Fruit fly (Drosophila melanogaster) whole organism, embryonic: ENCODE results near the gene Rbcn-3B.

Experiments used
- BtbVII ChIP-seq: fragments of 200-800 bp; sonication (Bioruptor generic); optimal IDR thresholded peaks from 3 replicates; lab custom pipeline; 2017; ENCODE audit warnings: missing biosample characterization, mild to moderate bottlenecking, missing genetic modification characterization
- CG10274 ChIP-seq: fragments of 200-800 bp; sonication (Bioruptor generic); optimal IDR thresholded peaks from 3 replicates; lab custom pipeline; 2017; ENCODE audit warnings: missing biosample characterization, mild to moderate bottlenecking, missing genetic modification characterization
- CG11085 ChIP-seq: fragments of 200-800 bp; sonication (Bioruptor generic); IDR thresholded peaks from 2 replicates; pipeline ENCODE4 v1.3.6; 2022; ENCODE audit warnings: missing biosample characterization, missing genetic modification characterization
- CG11696 ChIP-seq: fragments of 200-800 bp; sonication (Bioruptor generic); IDR thresholded peaks from 2 replicates; pipeline ENCODE4 v1.3.6; 2022; ENCODE audit warnings: missing biosample characterization, missing genetic modification characterization
- CG12299 ChIP-seq: fragments of 200-800 bp; sonication (Bioruptor generic); optimal IDR thresholded peaks from 2 replicates; lab custom pipeline; 2018; ENCODE audit warnings: missing biosample characterization, mild to moderate bottlenecking, missing genetic modification characterization
- CG15696 ChIP-seq: fragments of 200-800 bp; sonication (Bioruptor generic); optimal IDR thresholded peaks from 2 replicates; lab custom pipeline; 2019; ENCODE audit warnings: missing biosample characterization, mild to moderate bottlenecking, missing genetic modification characterization, moderate library complexity
- CG18011 ChIP-seq: fragments of 200-800 bp; sonication (Bioruptor generic); optimal IDR thresholded peaks from 2 replicates; lab custom pipeline; 2017; ENCODE audit warnings: missing biosample characterization, missing genetic modification characterization, mild to moderate bottlenecking, moderate library complexity, missing genotype
- CG2889 ChIP-seq: fragments of 200-800 bp; sonication (Bioruptor generic); IDR thresholded peaks from 3 replicates; pipeline ENCODE4 v1.3.6; 2022; ENCODE audit warnings: missing biosample characterization, missing genetic modification characterization
- CG30020 ChIP-seq: fragments of 200-800 bp; optimal IDR thresholded peaks from 2 replicates; lab custom pipeline; 2019; ENCODE audit warnings: missing biosample characterization, mild to moderate bottlenecking, missing genetic modification characterization, moderate library complexity
- CG32767 ChIP-seq: fragments of 200-800 bp; sonication (Bioruptor generic); IDR thresholded peaks from 2 replicates; pipeline ENCODE4 v1.3.6; 2022; ENCODE audit warnings: missing biosample characterization, missing genetic modification characterization
- CG3847 ChIP-seq: fragments of 200-800 bp; sonication (Bioruptor generic); IDR thresholded peaks from 2 replicates; pipeline ENCODE4 v1.3.6; 2022; ENCODE audit warnings: missing biosample characterization, missing genetic modification characterization
- CG4360 ChIP-seq: fragments of 200-800 bp; sonication (Bioruptor generic); IDR thresholded peaks from 2 replicates; pipeline ENCODE4 v1.3.6; 2022; ENCODE audit warnings: missing biosample characterization, missing genetic modification characterization
- CG6689 ChIP-seq: fragments of 200-800 bp; sonication (Bioruptor generic); IDR thresholded peaks from 2 replicates; pipeline ENCODE4 v1.3.6; 2022; ENCODE audit warnings: missing biosample characterization, missing genetic modification characterization
- CG6791 ChIP-seq: fragments of 200-800 bp; sonication (Bioruptor generic); IDR thresholded peaks from 3 replicates; pipeline ENCODE4 v1.3.6; 2022; ENCODE audit warnings: missing biosample characterization, missing genetic modification characterization; ENCODE audit not compliant: partially characterized antibody
- CkIIα-i1 ChIP-seq: fragments of 200-800 bp; sonication (Bioruptor generic); IDR thresholded peaks from 2 replicates; pipeline ENCODE4 v1.3.6; 2022; ENCODE audit warnings: missing biosample characterization, missing genetic modification characterization
- Dip3 ChIP-seq: fragments of 200-800 bp; sonication (Bioruptor generic); optimal IDR thresholded peaks from 3 replicates; lab custom pipeline; 2016; ENCODE audit warnings: missing biosample characterization, missing genetic modification characterization
- Gsc ChIP-seq: fragments of 200-800 bp; sonication (Bioruptor generic); IDR thresholded peaks from 2 replicates; pipeline ENCODE4 v1.3.6; 2022; ENCODE audit warnings: missing biosample characterization, missing genetic modification characterization
- HHEX ChIP-seq: fragments of 200-800 bp; sonication (Bioruptor generic); optimal IDR thresholded peaks from 3 replicates; lab custom pipeline; 2017; ENCODE audit warnings: missing biosample characterization, mild to moderate bottlenecking, missing genetic modification characterization, missing genetic modification reagents
- Nf-YA ChIP-seq: fragments of 200-800 bp; sonication (Bioruptor generic); IDR thresholded peaks from 2 replicates; pipeline ENCODE4 v1.3.6; 2022; ENCODE audit warnings: missing biosample characterization, missing genetic modification characterization
- Opbp ChIP-seq: fragments of 200-800 bp; sonication (Bioruptor generic); IDR thresholded peaks from 3 replicates; pipeline ENCODE4 v1.3.6; 2022; ENCODE audit warnings: missing biosample characterization, missing genetic modification characterization; ENCODE audit not compliant: partially characterized antibody
- Ravus ChIP-seq: fragments of 200-800 bp; sonication (Bioruptor generic); IDR thresholded peaks from 2 replicates; pipeline ENCODE4 v1.3.6; 2022; ENCODE audit warnings: missing biosample characterization, missing genetic modification characterization
- Rx ChIP-seq: fragments of 200-800 bp; sonication (Bioruptor generic); IDR thresholded peaks from 2 replicates; pipeline ENCODE4 v1.3.6; 2022; ENCODE audit warnings: missing biosample characterization, missing genetic modification characterization
- ash1 ChIP-seq: fragments of 200-800 bp; sonication (Bioruptor generic); optimal IDR thresholded peaks from 2 replicates; lab custom pipeline; 2018; ENCODE audit warnings: missing biosample characterization, mild to moderate bottlenecking, missing genetic modification characterization
- bowl ChIP-seq: fragments of 200-800 bp; sonication (Bioruptor generic); IDR thresholded peaks from 2 replicates; pipeline ENCODE4 v1.3.6; 2022; ENCODE audit warnings: missing biosample characterization, missing genetic modification characterization
- cas ChIP-seq: fragments of 200-800 bp; sonication (Bioruptor generic); IDR thresholded peaks from 2 replicates; pipeline ENCODE4 v1.3.6; 2022; ENCODE audit warnings: missing biosample characterization, missing genetic modification characterization
- chif ChIP-seq, 2 experiments: fragments of 200-800 bp; sonication (Bioruptor generic); optimal IDR thresholded peaks; 3 replicates each; lab custom pipeline; 2016; ENCODE audit warnings: missing biosample characterization in 2 of 2, missing genetic modification characterization in 2 of 2
- chn ChIP-seq: fragments of 200-800 bp; sonication (Bioruptor generic); optimal IDR thresholded peaks from 2 replicates; lab custom pipeline; 2016; ENCODE audit warnings: missing biosample characterization, missing genetic modification characterization
- da ChIP-seq: fragments of 200-800 bp; sonication (Bioruptor generic); optimal IDR thresholded peaks from 2 replicates; lab custom pipeline; 2016; ENCODE audit warnings: missing biosample characterization, missing genetic modification characterization
- ems ChIP-seq: fragments of 200-800 bp; sonication (Bioruptor generic); optimal IDR thresholded peaks from 3 replicates; lab custom pipeline; 2016; ENCODE audit warnings: missing biosample characterization, missing genetic modification characterization
- fd102C ChIP-seq: fragments of 200-800 bp; sonication (Bioruptor generic); optimal IDR thresholded peaks from 2 replicates; lab custom pipeline; 2018; ENCODE audit warnings: missing biosample characterization, mild to moderate bottlenecking, missing genetic modification characterization, moderate library complexity
- fd3F ChIP-seq: fragments of 200-800 bp; sonication (Bioruptor generic); optimal IDR thresholded peaks from 2 replicates; lab custom pipeline; 2018; ENCODE audit warnings: missing biosample characterization, mild to moderate bottlenecking, missing genetic modification characterization, moderate library complexity
- fru ChIP-seq: fragments of >200 bp; optimal IDR thresholded peaks from 2 replicates; lab custom pipeline; 2017
- gcm ChIP-seq: fragments of 200-800 bp; sonication (Bioruptor generic); optimal IDR thresholded peaks from 2 replicates; lab custom pipeline; 2019; ENCODE audit warnings: missing biosample characterization, mild to moderate bottlenecking, missing genetic modification characterization, moderate library complexity
- gsb ChIP-seq: fragments of 200-800 bp; sonication (Bioruptor generic); IDR thresholded peaks from 2 replicates; pipeline ENCODE4 v1.3.6; 2022; ENCODE audit warnings: missing biosample characterization, missing genetic modification characterization
- gt ChIP-seq: fragments of 200-800 bp; sonication (Bioruptor generic); IDR thresholded peaks from 2 replicates; pipeline ENCODE4 v1.3.6; 2022; ENCODE audit warnings: missing biosample characterization, missing genetic modification characterization
- hb ChIP-seq: fragments of 200-800 bp; sonication (Bioruptor generic); IDR thresholded peaks from 3 replicates; pipeline ENCODE4 v1.3.6; 2022; ENCODE audit warnings: missing biosample characterization, missing genetic modification characterization; ENCODE audit not compliant: partially characterized antibody
- hth ChIP-seq: fragments of >200 bp; optimal IDR thresholded peaks from 2 replicates; lab custom pipeline; 2017; ENCODE audit warnings: inconsistent platforms
- ken ChIP-seq: fragments of 200-800 bp; sonication (Bioruptor generic); IDR thresholded peaks from 3 replicates; pipeline ENCODE4 v1.3.6; 2022; ENCODE audit warnings: missing biosample characterization, missing genetic modification characterization
- onecut ChIP-seq: fragments of 200-800 bp; sonication (Bioruptor generic); IDR thresholded peaks from 2 replicates; pipeline ENCODE4 v1.3.6; 2022; ENCODE audit warnings: missing biosample characterization, missing genetic modification characterization
- phol ChIP-seq: fragments of 200-800 bp; sonication (Bioruptor generic); optimal IDR thresholded peaks from 3 replicates; lab custom pipeline; 2018; ENCODE audit warnings: missing biosample characterization, mild to moderate bottlenecking, missing genetic modification characterization, moderate library complexity
- prd ChIP-seq, 3 experiments: fragments of >200 bp in 2 of 3; fragments of 200-800 bp in 1 of 3; sonication (Bioruptor generic) in 1 of 3; optimal IDR thresholded peaks in 2 of 3; IDR thresholded peaks in 1 of 3; 2 replicates in 2 of 3; 3 replicates in 1 of 3; pipeline versions ENCODE4 v1.3.6 to Lab custom; 2017 to 2022; ENCODE audit warnings: missing biosample characterization in 1 of 3, missing genetic modification characterization in 1 of 3
- row ChIP-seq: fragments of 200-800 bp; sonication (Bioruptor generic); IDR thresholded peaks from 3 replicates; pipeline ENCODE4 v1.3.6; 2022; ENCODE audit warnings: missing biosample characterization, missing genetic modification characterization
- schlank ChIP-seq: fragments of 200-800 bp; sonication (Bioruptor generic); optimal IDR thresholded peaks from 2 replicates; lab custom pipeline; 2018; ENCODE audit warnings: missing biosample characterization, mild to moderate bottlenecking, missing genetic modification characterization
- sens ChIP-seq: fragments of 200-800 bp; sonication (Bioruptor generic); peaks from one replicate; lab custom pipeline; 2016; ENCODE audit warnings: missing biosample characterization, missing genetic modification characterization
- shn ChIP-seq: fragments of 200-800 bp; sonication (Bioruptor generic); optimal IDR thresholded peaks from 3 replicates; lab custom pipeline; 2016; ENCODE audit warnings: missing biosample characterization, missing genetic modification characterization
- sima ChIP-seq: fragments of 200-800 bp; sonication (Bioruptor generic); optimal IDR thresholded peaks from 2 replicates; lab custom pipeline; 2016; ENCODE audit warnings: missing biosample characterization, missing genetic modification characterization
- sisA ChIP-seq: fragments of 200-800 bp; sonication (Bioruptor generic); IDR thresholded peaks from 2 replicates; pipeline ENCODE4 v1.3.6; 2022; ENCODE audit warnings: missing biosample characterization, missing genetic modification characterization
- sob ChIP-seq: fragments of 200-800 bp; sonication (Bioruptor generic); IDR thresholded peaks from 2 replicates; pipeline ENCODE4 v1.3.6; 2022; ENCODE audit warnings: missing biosample characterization, missing genetic modification characterization
- stwl ChIP-seq: fragments of 200-800 bp; sonication (Bioruptor generic); optimal IDR thresholded peaks from 3 replicates; lab custom pipeline; 2018; ENCODE audit warnings: missing biosample characterization, mild to moderate bottlenecking, missing genetic modification characterization, moderate library complexity
- tgo ChIP-seq: fragments of 200-800 bp; sonication (Bioruptor generic); IDR thresholded peaks from 3 replicates; pipeline ENCODE4 v1.3.6; 2022; ENCODE audit warnings: missing biosample characterization, missing genetic modification characterization
- toy ChIP-seq: fragments of 200-800 bp; sonication (Bioruptor generic); IDR thresholded peaks from 2 replicates; pipeline ENCODE4 v1.3.6; 2022; ENCODE audit warnings: missing biosample characterization, missing genetic modification characterization

The Rbcn-3B gene

DNA sequence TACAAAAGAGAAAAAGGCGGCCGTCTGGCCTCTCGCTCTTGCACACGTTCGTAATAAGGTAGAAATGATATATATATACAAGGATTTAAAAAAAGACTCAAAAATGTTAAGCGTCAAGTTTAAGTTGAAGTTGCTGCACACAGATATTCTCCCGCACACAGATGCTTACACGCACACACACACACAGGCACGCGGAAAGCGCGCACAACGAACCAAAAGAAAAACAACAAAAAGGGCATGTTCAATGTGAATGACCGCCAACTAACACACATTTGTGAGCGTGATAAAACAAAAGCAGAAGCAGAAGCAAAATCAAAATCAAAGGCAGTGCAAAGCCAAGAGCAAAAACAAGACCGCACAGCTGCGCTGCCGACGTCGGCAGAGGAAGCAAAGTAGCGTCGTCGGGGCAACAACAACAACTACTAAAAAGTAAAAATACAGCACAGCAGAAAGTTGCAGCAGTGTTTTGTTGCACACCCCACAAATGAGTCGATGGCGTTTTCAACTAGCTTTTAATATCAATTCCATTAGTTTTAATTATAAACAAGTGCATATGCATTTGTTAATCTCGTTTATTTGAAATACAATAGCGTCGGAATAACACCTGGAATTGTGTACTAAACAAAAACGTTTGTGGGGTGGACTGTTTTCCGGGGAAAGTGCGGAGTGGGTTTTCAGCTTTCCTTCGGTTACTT lies 38.6 kb downstream of the Rbcn-3B start (continued):
- TF ChIP-seq Rx (peak; percentile 95), CG6791 (GFP tag; lab: Robert Waterston, UW) (no peak), CG6689 (peak; percentile 97), fd102C (GFP tag; lab: Kevin White, UChicago) (peak; percentile 95), chn (GFP tag; lab: Kevin White, UChicago) (peak; percentile 97), Ravus (GFP tag; lab: Robert Waterston, UW) (peak; percentile 67), sima (GFP tag; lab: Kevin White, UChicago) (peak; percentile 50), Nf-YA (peak; percentile 88), gcm (GFP tag; lab: Kevin White, UChicago) (peak; percentile 97), hb (GFP tag; lab: Robert Waterston, UW) (no peak), CG15696 (tag; lab: Kevin White, UChicago) (peak; percentile 97), gsb (GFP tag; lab: Robert Waterston, UW) (peak; percentile 78), shn (GFP tag; lab: Kevin White, UChicago) (peak; percentile 91), CG10274 (GFP tag; lab: Kevin White, UChicago) (peak; percentile 81), prd (optimal IDR thresholded peaks at IDR 0.05; lab: Kevin White, UChicago) (no peak), prd (GFP tag; IDR thresholded peaks at IDR 0.05; lab: Robert Waterston, UW) (peak; percentile 98), sisA (peak; percentile 94), hth (lab: Kevin White, UChicago) (no peak), phol (tag; lab: Kevin White, UChicago) (peak; percentile 97), sens (GFP tag; lab: Kevin White, UChicago) (peak; percentile 100), Dip3 (GFP tag; lab: Kevin White, UChicago) (peak; percentile 80), CG11085 (GFP tag; lab: Robert Waterston, UW) (peak; percentile 80), tgo (GFP tag; lab: Robert Waterston, UW) (peak; percentile 93), cas (GFP tag; lab: Robert Waterston, UW) (peak; percentile 73), fd3F (peak; percentile 80), onecut (GFP tag; lab: Robert Waterston, UW) (peak; percentile 93), CG32767 (GFP tag; lab: Robert Waterston, UW) (peak; percentile 94), ken (GFP tag; lab: Robert Waterston, UW) (peak; percentile 98), Gsc (GFP tag; lab: Robert Waterston, UW) (peak; percentile 85), sob (peak; percentile 92), CG2889 (GFP tag; lab: Robert Waterston, UW) (peak; percentile 86), CG11696 (GFP tag; lab: Robert Waterston, UW) (peak; percentile 85), bowl (GFP tag; lab: Robert Waterston, UW) (peak; percentile 92), schlank (tag; lab: Kevin White, UChicago) (peak; percentile 57), fru (lab: Kevin White, UChicago) (no peak), CkIIα-i1 (GFP tag; lab: Robert Waterston, UW) (0 out of 2 replicates have a peak, but pooled peaks have one; percentile 35), BtbVII (GFP tag; lab: Kevin White, UChicago) (peak; percentile 90), CG30020 (tag; lab: Kevin White, UChicago) (peak; percentile 82), ash1 (GFP tag; lab: Kevin White, UChicago) (peak; percentile 51), CG3847 (GFP tag; lab: Robert Waterston, UW) (peak; percentile 86), row (GFP tag; lab: Robert Waterston, UW) (peak; percentile 96), chif (GFP tag; optimal IDR thresholded peaks at IDR 0.05; lab: Kevin White, UChicago) (peak; percentile 96 to 98), toy (GFP tag; lab: Robert Waterston, UW) (peak; percentile 75), stwl (tag; lab: Kevin White, UChicago) (peak; percentile 82), CG12299 (tag; lab: Kevin White, UChicago) (peak; percentile 95), gt (GFP tag; lab: Robert Waterston, UW) (peak; percentile 94), ems (GFP tag; lab: Kevin White, UChicago) (peak; percentile 95), HHEX (GFP tag; lab: Kevin White, UChicago) (peak; percentile 96), Opbp (no peak), CG4360 (GFP tag; lab: Robert Waterston, UW) (peak; percentile 74), CG18011 (GFP tag; lab: Kevin White, UChicago) (peak; percentile 74), da (peak; percentile 89)
